Worm (Caenorhabditis elegans) whole organism, L2 larva: Measurements from ENCODE around the gene R74.8.
A peak's percentile ranks its signal among the peaks of the same experiment; 100 is the strongest.

Source experiments
- C34F6.9 ChIP-seq: fragments of 150-350 bp; optimal IDR thresholded peaks from 2 replicates; lab custom pipeline; 2014; ENCODE audit warnings: missing biosample characterization, missing genetic modification characterization
- F13H6.1 ChIP-seq: sonication (generic microtip); optimal IDR thresholded peaks from 2 replicates; lab custom pipeline; 2016; ENCODE audit warnings: missing genetic modification characterization, missing compliant biosample characterization
- R02D3.7 ChIP-seq: fragments of 150-350 bp; optimal IDR thresholded peaks from 2 replicates; lab custom pipeline; 2014; ENCODE audit warnings: missing biosample characterization, missing genetic modification characterization
- Y55F3AM.14 ChIP-seq: fragments of 200-800 bp; sonication (Bioruptor generic); optimal IDR thresholded peaks from 2 replicates; lab custom pipeline; 2018; ENCODE audit warnings: mild to moderate bottlenecking, missing genetic modification characterization, missing compliant biosample characterization
- ZK546.5 ChIP-seq: sonication (generic microtip); optimal IDR thresholded peaks from 2 replicates; lab custom pipeline; 2017; ENCODE audit warnings: missing biosample characterization, missing genetic modification characterization
- alr-1 ChIP-seq: fragments of 150-350 bp; optimal IDR thresholded peaks from 2 replicates; lab custom pipeline; 2014; ENCODE audit warnings: missing biosample characterization, missing genetic modification characterization
- aly-2 ChIP-seq: fragments of 150-350 bp; optimal IDR thresholded peaks from 2 replicates; lab custom pipeline; 2014; ENCODE audit warnings: missing biosample characterization, missing genetic modification characterization
- ama-1 ChIP-seq: fragments of 150-350 bp; optimal IDR thresholded peaks from 2 replicates; lab custom pipeline; 2018; ENCODE audit warnings: inconsistent platforms
- blmp-1 ChIP-seq: sonication (generic microtip); optimal IDR thresholded peaks from 2 replicates; lab custom pipeline; 2017; ENCODE audit warnings: missing genetic modification characterization, mild to moderate bottlenecking, missing compliant biosample characterization, antibody characterized with exemption, moderate library complexity; ENCODE audit not compliant: insufficient read depth
- ceh-16 ChIP-seq: fragments of 150-350 bp; optimal IDR thresholded peaks from 2 replicates; lab custom pipeline; 2014; ENCODE audit warnings: missing biosample characterization, missing genetic modification characterization
- ceh-82 ChIP-seq: fragments of 150-350 bp; optimal IDR thresholded peaks from 2 replicates; lab custom pipeline; 2014; ENCODE audit warnings: missing biosample characterization, missing genetic modification characterization
- crh-2 ChIP-seq: sonication (generic microtip); optimal IDR thresholded peaks from 2 replicates; lab custom pipeline; 2017; ENCODE audit warnings: missing biosample characterization, missing genetic modification characterization
- dmd-4 ChIP-seq: sonication (generic microtip); optimal IDR thresholded peaks from 2 replicates; lab custom pipeline; 2017; ENCODE audit warnings: missing biosample characterization, missing genetic modification characterization
- egl-27 ChIP-seq: sonication (generic microtip); optimal IDR thresholded peaks from 3 replicates; lab custom pipeline; 2017; ENCODE audit warnings: missing biosample characterization, missing genetic modification reagents, missing genetic modification characterization
- elt-1 ChIP-seq: fragments of 150-350 bp; optimal IDR thresholded peaks from 2 replicates; lab custom pipeline; 2014; ENCODE audit warnings: missing biosample characterization, missing genetic modification characterization
- elt-3 ChIP-seq: sonication (generic microtip); optimal IDR thresholded peaks from 2 replicates; lab custom pipeline; 2017; ENCODE audit warnings: missing biosample characterization, missing genetic modification characterization
- fos-1 ChIP-seq: fragments of 150-350 bp; optimal IDR thresholded peaks from 2 replicates; lab custom pipeline; 2014; ENCODE audit warnings: missing biosample characterization, missing genetic modification characterization
- gmeb-1 ChIP-seq: fragments of 150-350 bp; optimal IDR thresholded peaks from 2 replicates; lab custom pipeline; 2014; ENCODE audit warnings: missing biosample characterization, missing genetic modification characterization
- lin-11 ChIP-seq: fragments of 150-350 bp; sonication (generic microtip); optimal IDR thresholded peaks from 2 replicates; lab custom pipeline; 2014; ENCODE audit warnings: missing biosample characterization, missing genetic modification characterization, inconsistent platforms, mixed read lengths
- lin-13 ChIP-seq: fragments of 150-350 bp; optimal IDR thresholded peaks from 2 replicates; lab custom pipeline; 2014; ENCODE audit warnings: missing biosample characterization, missing genetic modification reagents, missing genetic modification characterization
- lin-39 ChIP-seq: fragments of 150-350 bp; optimal IDR thresholded peaks from 2 replicates; lab custom pipeline; 2014; ENCODE audit warnings: missing biosample characterization, missing genetic modification reagents, missing genetic modification characterization
- lsy-2 ChIP-seq, 2 experiments: fragments of 150-350 bp in 1 of 2; sonication (generic microtip) in 1 of 2; optimal IDR thresholded peaks; 2 replicates each; lab custom pipeline; 2014 to 2017; ENCODE audit warnings: missing biosample characterization in 2 of 2, missing genetic modification characterization in 2 of 2
- mab-5 ChIP-seq: fragments of 150-350 bp; optimal IDR thresholded peaks from 2 replicates; lab custom pipeline; 2014; ENCODE audit warnings: missing biosample characterization, missing genetic modification characterization
- mbf-1 ChIP-seq: sonication (generic microtip); optimal IDR thresholded peaks from 2 replicates; lab custom pipeline; 2017; ENCODE audit warnings: missing biosample characterization, missing genetic modification characterization
- mdl-1 ChIP-seq, 2 experiments: fragments of 150-350 bp in 1 of 2; sonication (generic microtip) in 1 of 2; optimal IDR thresholded peaks; 2 replicates each; lab custom pipeline; 2017; ENCODE audit warnings: missing biosample characterization in 2 of 2, missing genetic modification characterization in 2 of 2
- nhr-10 ChIP-seq: sonication (generic microtip); optimal IDR thresholded peaks from 2 replicates; lab custom pipeline; 2017; ENCODE audit warnings: missing biosample characterization, missing genetic modification characterization
- nhr-11 ChIP-seq: fragments of 150-350 bp; optimal IDR thresholded peaks from 2 replicates; lab custom pipeline; 2014; ENCODE audit warnings: missing biosample characterization, missing genetic modification characterization
- nhr-12 ChIP-seq: fragments of 150-350 bp; optimal IDR thresholded peaks from 2 replicates; lab custom pipeline; 2014; ENCODE audit warnings: missing biosample characterization, missing genetic modification characterization
- nhr-129 ChIP-seq: fragments of 150-350 bp; optimal IDR thresholded peaks from 2 replicates; lab custom pipeline; 2014; ENCODE audit warnings: missing biosample characterization, missing genetic modification characterization
- nhr-21 ChIP-seq: fragments of 150-350 bp; optimal IDR thresholded peaks from 2 replicates; lab custom pipeline; 2014; ENCODE audit warnings: missing biosample characterization, missing genetic modification characterization
- nhr-23 ChIP-seq: fragments of 150-350 bp; optimal IDR thresholded peaks from 2 replicates; lab custom pipeline; 2014; ENCODE audit warnings: missing biosample characterization, missing genetic modification reagents, missing genetic modification characterization
- nhr-237 ChIP-seq: fragments of 150-350 bp; optimal IDR thresholded peaks from 2 replicates; lab custom pipeline; 2014; ENCODE audit warnings: missing biosample characterization, missing genetic modification characterization
- nhr-25 ChIP-seq: fragments of 150-350 bp; sonication (generic microtip); optimal IDR thresholded peaks from 3 replicates; lab custom pipeline; 2014; ENCODE audit warnings: missing biosample characterization, missing genetic modification characterization
- nhr-6 ChIP-seq: fragments of 150-350 bp; optimal IDR thresholded peaks from 2 replicates; lab custom pipeline; 2014; ENCODE audit warnings: missing biosample characterization, missing genetic modification characterization
- nhr-77 ChIP-seq: fragments of 150-350 bp; optimal IDR thresholded peaks from 2 replicates; lab custom pipeline; 2014; ENCODE audit warnings: missing biosample characterization, missing genetic modification characterization
- peb-1 ChIP-seq: fragments of 150-350 bp; optimal IDR thresholded peaks from 2 replicates; lab custom pipeline; 2014; ENCODE audit warnings: missing biosample characterization, missing genetic modification characterization
- sem-4 ChIP-seq: fragments of 150-350 bp; optimal IDR thresholded peaks from 2 replicates; lab custom pipeline; 2014; ENCODE audit warnings: missing biosample characterization, missing genetic modification reagents, missing genetic modification characterization
- skn-1 ChIP-seq: sonication (generic microtip); optimal IDR thresholded peaks from 2 replicates; lab custom pipeline; 2017; ENCODE audit warnings: missing biosample characterization, missing genetic modification characterization
- sma-3 ChIP-seq: sonication (generic microtip); optimal IDR thresholded peaks from 2 replicates; lab custom pipeline; 2016; ENCODE audit warnings: missing genetic modification reagents, missing genetic modification characterization, missing compliant biosample characterization
- sma-9 ChIP-seq, 2 experiments: fragments of 150-350 bp in 1 of 2; sonication (generic microtip) in 1 of 2; optimal IDR thresholded peaks; 2 replicates each; lab custom pipeline; 2014 to 2016; ENCODE audit warnings: missing genetic modification characterization in 2 of 2, mild to moderate bottlenecking in 1 of 2, missing biosample characterization in 1 of 2, missing compliant biosample characterization in 1 of 2, missing genetic modification reagents in 1 of 2, moderate library complexity in 1 of 2
- snpc-4 ChIP-seq: fragments of 150-350 bp; optimal IDR thresholded peaks from 2 replicates; lab custom pipeline; 2014; ENCODE audit warnings: missing biosample characterization, missing genetic modification characterization
- unc-39 ChIP-seq: fragments of 150-350 bp; optimal IDR thresholded peaks from 2 replicates; lab custom pipeline; 2014; ENCODE audit warnings: missing biosample characterization, missing genetic modification characterization
- unc-55 ChIP-seq: fragments of 150-350 bp; sonication (generic microtip); optimal IDR thresholded peaks from 3 replicates; lab custom pipeline; 2014; ENCODE audit warnings: missing biosample characterization, missing genetic modification reagents, missing genetic modification characterization
- unc-62 ChIP-seq: fragments of 150-350 bp; optimal IDR thresholded peaks from 2 replicates; lab custom pipeline; 2014; ENCODE audit warnings: missing biosample characterization, missing genetic modification reagents, missing genetic modification characterization
- zag-1 ChIP-seq: fragments of 150-350 bp; optimal IDR thresholded peaks from 2 replicates; lab custom pipeline; 2014; ENCODE audit warnings: missing biosample characterization, missing genetic modification characterization
- ztf-1 ChIP-seq: fragments of 200-800 bp; sonication (Bioruptor generic); conservative IDR thresholded peaks from 2 replicates; pipeline ENCODE4 v1.3.6; 2022; ENCODE audit warnings: missing genetic modification characterization, missing compliant biosample characterization
- ztf-11 ChIP-seq: sonication (generic microtip); optimal IDR thresholded peaks from 2 replicates; lab custom pipeline; 2017; ENCODE audit warnings: missing biosample characterization, missing genetic modification characterization
- ztf-4 ChIP-seq: fragments of 150-350 bp; optimal IDR thresholded peaks from 2 replicates; lab custom pipeline; 2014; ENCODE audit warnings: missing biosample characterization, missing genetic modification characterization

R74.8 gene

ce11 chrIII:4193659-4194103 is 12.4 kb upstream of the R74.8 start, which contains the start of gene xbp-1:
Gene xbp-1, plus strand, starts transcription at chrIII:4193809.
- TF ChIP-seq skn-1: peak; percentile 85
- peak; percentile 99 for TF ChIP-seq fos-1 (tag; lab: Kevin White, UChicago)
- TF ChIP-seq nhr-21 (tag; lab: Kevin White, UChicago): peak; percentile 89
- peak; percentile 70 to 90 for TF ChIP-seq lsy-2 (tag; optimal IDR thresholded peaks at IDR 0.05; lab: Kevin White, UChicago)
- TF ChIP-seq blmp-1: peak; percentile 64
- peak; percentile 89 for TF ChIP-seq F13H6.1
- peak; percentile 31 for TF ChIP-seq alr-1 (tag; lab: Kevin White, UChicago)
- TF ChIP-seq elt-1 (tag; lab: Kevin White, UChicago): no peak
- peak; percentile 92 for TF ChIP-seq ztf-4 (tag; lab: Kevin White, UChicago)
- TF ChIP-seq zag-1 (tag; lab: Kevin White, UChicago): peak; percentile 74
- TF ChIP-seq C34F6.9 (tag; lab: Kevin White, UChicago): peak; percentile 99
- TF ChIP-seq sma-9 (GFP tag; optimal IDR thresholded peaks at IDR 0.05; lab: Kevin White, UChicago): peak; percentile 91
- TF ChIP-seq sma-9 (tag; optimal IDR thresholded peaks at IDR 0.05; lab: Kevin White, UChicago): no peak
- no peak for TF ChIP-seq ceh-82 (tag; lab: Kevin White, UChicago)
- TF ChIP-seq Y55F3AM.14 (GFP tag; lab: Kevin White, UChicago): peak; percentile 81
- no peak for TF ChIP-seq nhr-237
- TF ChIP-seq mab-5 (tag; lab: Kevin White, UChicago): peak; percentile 55
- TF ChIP-seq R02D3.7 (tag; lab: Kevin White, UChicago): no peak
- peak; percentile 69 for TF ChIP-seq nhr-10 (tag; lab: Kevin White, UChicago)
- TF ChIP-seq crh-2 (tag; lab: Kevin White, UChicago): peak; percentile 100
- peak; percentile 96 for TF ChIP-seq unc-55 (GFP tag; lab: Kevin White, UChicago)
- TF ChIP-seq nhr-129: peak; percentile 97
- TF ChIP-seq ZK546.5 (tag; lab: Kevin White, UChicago): no peak
- no peak for TF ChIP-seq lin-39
- peak; percentile 45 for TF ChIP-seq nhr-6 (tag; lab: Kevin White, UChicago)
- no peak for TF ChIP-seq unc-39 (tag; lab: Kevin White, UChicago)
- peak; percentile 52 for TF ChIP-seq snpc-4 (tag; lab: Kevin White, UChicago)
- peak; percentile 85 for TF ChIP-seq lin-13
- no peak for TF ChIP-seq nhr-11 (tag; lab: Kevin White, UChicago)
- no peak for TF ChIP-seq ztf-11 (tag; lab: Kevin White, UChicago)
- TF ChIP-seq lin-11: peak; percentile 87
- peak; percentile 31 to 72 for TF ChIP-seq mdl-1 (tag; optimal IDR thresholded peaks at IDR 0.05; lab: Kevin White, UChicago)
- no peak for TF ChIP-seq aly-2 (tag; lab: Kevin White, UChicago)
- no peak for TF ChIP-seq nhr-77 (tag; lab: Kevin White, UChicago)
- TF ChIP-seq gmeb-1 (tag; lab: Kevin White, UChicago): peak; percentile 67
- TF ChIP-seq sma-3: peak; percentile 78
- TF ChIP-seq egl-27 (tag; lab: Kevin White, UChicago): peak; percentile 87
- peak; percentile 92 for TF ChIP-seq ama-1 (lab: Kevin White, UChicago)
- TF ChIP-seq dmd-4 (tag; lab: Kevin White, UChicago): no peak
- no peak for TF ChIP-seq nhr-23
- no peak for TF ChIP-seq elt-3 (tag; lab: Kevin White, UChicago)
- no peak for TF ChIP-seq mbf-1 (tag; lab: Kevin White, UChicago)
- TF ChIP-seq sem-4: peak; percentile 80
- no peak for TF ChIP-seq unc-62 (GFP tag; lab: Kevin White, UChicago)
- TF ChIP-seq ceh-16 (tag; lab: Kevin White, UChicago): no peak
- TF ChIP-seq nhr-12 (tag; lab: Kevin White, UChicago): no peak
- peak; percentile 81 for TF ChIP-seq nhr-25 (tag; lab: Kevin White, UChicago)
- TF ChIP-seq ztf-1 (GFP tag; lab: Robert Waterston, UW): no peak
- TF ChIP-seq peb-1 (tag; lab: Kevin White, UChicago): no peak
